Worm (Caenorhabditis elegans) whole organism, mixed stage, embryonic: ENCODE measurements around the gene Y25C1A.13.

ENCODE experiments used
- M03D4.4 ChIP-seq: sonication (generic microtip); optimal IDR thresholded peaks from 2 replicates; lab custom pipeline; 2017; ENCODE audit warnings: mild to moderate bottlenecking, missing genetic modification characterization, missing compliant biosample characterization
- bed-3 ChIP-seq: fragments of 200-800 bp; sonication (Bioruptor generic); optimal IDR thresholded peaks from 3 replicates; lab custom pipeline; 2018; ENCODE audit warnings: mild to moderate bottlenecking, missing genetic modification characterization, moderate library complexity, missing compliant biosample characterization
- blmp-1 ChIP-seq: fragments of 150-350 bp; optimal IDR thresholded peaks from 2 replicates; lab custom pipeline; 2014; ENCODE audit warnings: missing biosample characterization, missing genetic modification characterization
- ceh-39 ChIP-seq: fragments of 150-350 bp; optimal IDR thresholded peaks from 2 replicates; lab custom pipeline; 2014; ENCODE audit warnings: missing biosample characterization, missing genetic modification characterization
- ceh-43 ChIP-seq: fragments of 200-800 bp; sonication (Bioruptor generic); optimal IDR thresholded peaks from 2 replicates; lab custom pipeline; 2018; ENCODE audit warnings: mild to moderate bottlenecking, missing genetic modification characterization, moderate library complexity, missing compliant biosample characterization
- ceh-83 ChIP-seq: fragments of 200-800 bp; sonication (Bioruptor generic); optimal IDR thresholded peaks from 2 replicates; lab custom pipeline; 2018; ENCODE audit warnings: mild to moderate bottlenecking, missing genetic modification characterization, missing compliant biosample characterization
- cnd-1 ChIP-seq: fragments of 200-800 bp; sonication (Bioruptor generic); optimal IDR thresholded peaks from 2 replicates; lab custom pipeline; 2018; ENCODE audit warnings: mild to moderate bottlenecking, missing genetic modification characterization, missing compliant biosample characterization
- drap-1 ChIP-seq: fragments of 200-800 bp; sonication (Bioruptor generic); optimal IDR thresholded peaks from 3 replicates; lab custom pipeline; 2018; ENCODE audit warnings: mild to moderate bottlenecking, missing genetic modification characterization, missing compliant biosample characterization
- elt-1 ChIP-seq: sonication (generic microtip); optimal IDR thresholded peaks from 2 replicates; lab custom pipeline; 2017; ENCODE audit warnings: missing genetic modification characterization, mild to moderate bottlenecking, missing compliant biosample characterization, antibody characterized with exemption, moderate library complexity, borderline replicate concordance; ENCODE audit not compliant: insufficient read depth
- elt-3 ChIP-seq: fragments of 150-350 bp; optimal IDR thresholded peaks from 2 replicates; lab custom pipeline; 2014; ENCODE audit warnings: missing biosample characterization, missing genetic modification characterization
- ham-2 ChIP-seq: fragments of 200-800 bp; sonication (Bioruptor generic); optimal IDR thresholded peaks from 2 replicates; lab custom pipeline; 2018; ENCODE audit warnings: mild to moderate bottlenecking, missing genetic modification characterization, missing compliant biosample characterization
- hlh-1 ChIP-seq: fragments of 150-350 bp; optimal IDR thresholded peaks from 2 replicates; lab custom pipeline; 2014; ENCODE audit warnings: missing biosample characterization, missing genetic modification reagents, missing genetic modification characterization
- lin-13 ChIP-seq: fragments of 150-350 bp; optimal IDR thresholded peaks from 2 replicates; lab custom pipeline; 2014; ENCODE audit warnings: missing biosample characterization, missing genetic modification characterization
- lin-32 ChIP-seq: fragments of 200-800 bp; sonication (Bioruptor generic); optimal IDR thresholded peaks from 2 replicates; lab custom pipeline; 2018; ENCODE audit warnings: mild to moderate bottlenecking, missing genetic modification characterization, missing compliant biosample characterization
- lsy-2 ChIP-seq: fragments of 150-350 bp; optimal IDR thresholded peaks from 2 replicates; lab custom pipeline; 2014; ENCODE audit warnings: missing biosample characterization, missing genetic modification characterization
- mab-5 ChIP-seq: fragments of 150-350 bp; optimal IDR thresholded peaks from 2 replicates; lab custom pipeline; 2014; ENCODE audit warnings: missing biosample characterization, missing genetic modification characterization
- mep-1 ChIP-seq: fragments of 150-350 bp; optimal IDR thresholded peaks from 2 replicates; lab custom pipeline; 2017; ENCODE audit warnings: missing biosample characterization, missing genetic modification reagents, missing genetic modification characterization, inconsistent platforms
- mls-2 ChIP-seq: sonication (generic microtip); optimal IDR thresholded peaks from 2 replicates; lab custom pipeline; 2016; ENCODE audit warnings: mild to moderate bottlenecking, missing genetic modification characterization, moderate library complexity, missing compliant biosample characterization
- nhr-12 ChIP-seq: fragments of 150-350 bp; optimal IDR thresholded peaks from 2 replicates; lab custom pipeline; 2014; ENCODE audit warnings: missing biosample characterization, missing genetic modification characterization
- nhr-2 ChIP-seq: fragments of 150-350 bp; optimal IDR thresholded peaks from 2 replicates; lab custom pipeline; 2014; ENCODE audit warnings: missing biosample characterization, missing genetic modification characterization
- nhr-237 ChIP-seq: fragments of 150-350 bp; optimal IDR thresholded peaks from 2 replicates; lab custom pipeline; 2014; ENCODE audit warnings: missing biosample characterization, missing genetic modification characterization
- nhr-28 ChIP-seq: fragments of 150-350 bp; optimal IDR thresholded peaks from 2 replicates; lab custom pipeline; 2014; ENCODE audit warnings: missing biosample characterization, missing genetic modification characterization
- nhr-76 ChIP-seq: sonication (generic microtip); optimal IDR thresholded peaks from 2 replicates; lab custom pipeline; 2017; ENCODE audit warnings: missing biosample characterization, missing genetic modification characterization
- pha-4 ChIP-seq: fragments of 150-350 bp; optimal IDR thresholded peaks from 2 replicates; lab custom pipeline; 2018; ENCODE audit warnings: missing biosample characterization, missing genetic modification reagents, missing genetic modification characterization
- sem-2 ChIP-seq: fragments of 200-800 bp; sonication (Bioruptor generic); optimal IDR thresholded peaks from 2 replicates; lab custom pipeline; 2018; ENCODE audit warnings: mild to moderate bottlenecking, missing genetic modification characterization, missing compliant biosample characterization
- sptf-1 ChIP-seq: sonication (generic microtip); optimal IDR thresholded peaks from 2 replicates; lab custom pipeline; 2017; ENCODE audit warnings: mild to moderate bottlenecking, missing genetic modification characterization, moderate library complexity, missing compliant biosample characterization
- tbx-8 ChIP-seq: fragments of 200-800 bp; sonication (Bioruptor generic); optimal IDR thresholded peaks from 2 replicates; lab custom pipeline; 2018; ENCODE audit warnings: mild to moderate bottlenecking, missing genetic modification characterization, moderate library complexity, missing compliant biosample characterization
- unc-62 ChIP-seq: fragments of 150-350 bp; optimal IDR thresholded peaks from 2 replicates; lab custom pipeline; 2014; ENCODE audit warnings: missing biosample characterization, missing genetic modification reagents, missing genetic modification characterization
- zip-8 ChIP-seq: fragments of 150-350 bp; optimal IDR thresholded peaks from 2 replicates; lab custom pipeline; 2014; ENCODE audit warnings: missing biosample characterization, missing genetic modification characterization
- ztf-11 ChIP-seq: fragments of 150-350 bp; optimal IDR thresholded peaks from 2 replicates; lab custom pipeline; 2014; ENCODE audit warnings: missing biosample characterization, missing genetic modification characterization

Y25C1A.13 gene

DNA sequence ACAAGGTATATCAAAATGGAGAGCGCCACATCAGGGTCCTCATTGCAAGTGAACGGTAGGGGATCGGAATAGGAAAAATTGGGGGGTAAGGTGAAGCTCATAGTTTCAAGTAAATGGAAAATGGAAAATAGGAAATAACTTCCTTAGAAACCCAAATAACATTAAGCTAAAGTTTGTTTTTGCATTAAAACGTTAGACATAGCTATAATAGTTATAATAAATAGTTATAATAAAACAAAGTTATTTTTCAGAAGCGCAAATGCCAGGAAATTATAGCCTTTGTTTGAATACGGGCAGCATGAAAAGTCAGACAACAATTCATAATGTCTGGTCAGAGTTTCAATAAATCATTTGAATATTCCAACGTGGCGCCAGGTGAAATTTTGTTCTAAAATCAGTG lies 10.5 kb downstream of the Y25C1A.13 start, which contains the start of gene srg-24:
srg-24 (minus strand) TSS at position 101 of the 400 bp plus-strand sequence.
- no peak for TF ChIP-seq bed-3 (GFP tag; lab: Kevin White, UChicago)
- no peak for TF ChIP-seq cnd-1
- TF ChIP-seq nhr-76 (tag; lab: Kevin White, UChicago): no peak
- TF ChIP-seq ztf-11 (tag; lab: Kevin White, UChicago): no peak
- TF ChIP-seq tbx-8: no peak
- no peak for TF ChIP-seq blmp-1 (tag; lab: Kevin White, UChicago)
- TF ChIP-seq zip-8: no peak
- no peak for TF ChIP-seq sptf-1 (tag; lab: Kevin White, UChicago)
- no peak for TF ChIP-seq pha-4 (tag; lab: Kevin White, UChicago)
- TF ChIP-seq mep-1 (tag; lab: Kevin White, UChicago): no peak
- no peak for TF ChIP-seq unc-62
- TF ChIP-seq lsy-2 (tag; lab: Kevin White, UChicago): no peak
- no peak for TF ChIP-seq sem-2
- no peak for TF ChIP-seq drap-1 (GFP tag; lab: Kevin White, UChicago)

DNA sequence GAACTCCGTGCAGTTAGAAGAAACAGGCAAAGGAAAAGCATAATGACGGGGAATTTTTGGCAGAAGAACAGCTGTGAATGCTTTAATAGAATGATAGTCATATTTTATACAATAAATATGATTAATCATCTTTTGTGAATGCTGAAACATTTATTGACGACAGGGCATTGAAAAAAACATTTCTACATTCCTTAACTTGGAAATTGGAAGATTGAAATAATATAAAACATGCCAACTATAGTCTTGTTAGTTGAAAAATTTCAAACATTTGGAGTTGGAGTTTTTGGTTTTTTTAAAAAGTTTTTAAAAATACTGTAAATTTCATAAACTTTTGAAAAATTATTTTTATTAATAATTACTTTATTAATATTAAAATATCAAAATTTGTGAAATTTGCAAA lies 14.2 kb downstream of the Y25C1A.13 start, which contains the start of gene Y25C1A.14:
Y25C1A.14 (minus strand) TSS at position 101 of the 400 bp plus-strand sequence.
- TF ChIP-seq nhr-237: no peak
- TF ChIP-seq M03D4.4 (tag; lab: Kevin White, UChicago): no peak
- TF ChIP-seq elt-3 (tag; lab: Kevin White, UChicago): no peak
- TF ChIP-seq lin-32 (GFP tag; lab: Kevin White, UChicago): no peak
- TF ChIP-seq ceh-43: no peak
- TF ChIP-seq mep-1 (tag; lab: Kevin White, UChicago): no peak
- no peak for TF ChIP-seq ceh-39 (tag; lab: Kevin White, UChicago)
- TF ChIP-seq mls-2 (tag; lab: Kevin White, UChicago): no peak
- no peak for TF ChIP-seq ztf-11 (tag; lab: Kevin White, UChicago)
- no peak for TF ChIP-seq unc-62
- no peak for TF ChIP-seq nhr-28 (tag; lab: Kevin White, UChicago)
- no peak for TF ChIP-seq mab-5 (tag; lab: Kevin White, UChicago)
- TF ChIP-seq sptf-1 (tag; lab: Kevin White, UChicago): no peak

DNA sequence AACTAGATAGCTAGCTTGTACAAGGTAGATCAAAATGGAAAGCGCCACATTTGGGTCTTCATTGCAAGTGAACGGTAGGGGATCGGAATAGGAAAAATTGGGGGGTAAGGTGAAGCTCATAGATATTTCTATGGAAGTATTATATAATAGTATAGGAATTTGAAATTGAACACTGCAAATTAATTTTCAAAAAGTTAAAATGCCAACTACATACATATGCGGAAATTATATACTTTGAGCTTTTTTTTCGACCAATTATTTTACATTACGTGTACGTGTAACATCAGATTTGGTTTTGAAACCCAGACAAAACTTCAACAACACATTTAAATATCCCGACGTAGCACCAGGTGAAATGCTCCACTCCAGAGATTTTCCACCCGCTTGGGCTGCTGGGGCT lies 15.0 kb downstream of the Y25C1A.13 start, which contains the start of gene srg-23:
srg-23 (minus strand) TSS at position 101 of the 400 bp plus-strand sequence.
- TF ChIP-seq lsy-2 (tag; lab: Kevin White, UChicago): no peak
- TF ChIP-seq nhr-76 (tag; lab: Kevin White, UChicago): no peak
- TF ChIP-seq zip-8: no peak
- TF ChIP-seq hlh-1: no peak
- TF ChIP-seq pha-4 (tag; lab: Kevin White, UChicago): no peak
- no peak for TF ChIP-seq ham-2 (GFP tag; lab: Kevin White, UChicago)
- TF ChIP-seq ceh-83: no peak
- TF ChIP-seq tbx-8: no peak
- no peak for TF ChIP-seq lin-32 (GFP tag; lab: Kevin White, UChicago)

DNA sequence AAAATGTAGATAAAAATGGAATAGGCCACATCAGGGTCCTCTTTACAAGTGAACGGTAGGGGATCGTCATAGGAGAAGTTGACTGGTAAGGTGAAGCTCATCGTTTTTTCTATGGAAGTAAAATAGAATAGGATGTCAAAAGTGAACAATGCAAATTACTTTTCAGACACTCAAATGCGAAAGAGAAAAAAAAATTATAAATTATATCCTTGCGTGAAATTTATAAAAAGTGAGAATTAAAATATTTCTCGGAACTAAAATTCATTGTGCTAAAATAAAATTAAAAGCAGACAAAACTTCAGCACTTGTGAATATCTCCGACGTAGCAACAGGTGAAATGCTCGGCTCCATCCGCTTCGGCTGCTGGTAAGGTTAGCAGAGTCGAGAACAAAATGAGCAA lies 17.7 kb downstream of the Y25C1A.13 start, which contains the start of gene srg-22:
srg-22 (minus strand) TSS at position 101 of the 400 bp plus-strand sequence.
- TF ChIP-seq nhr-28 (tag; lab: Kevin White, UChicago) (no peak), elt-1 (tag; lab: Kevin White, UChicago) (no peak), nhr-2 (tag; lab: Kevin White, UChicago) (no peak), zip-8 (no peak), ztf-11 (tag; lab: Kevin White, UChicago) (no peak), tbx-8 (no peak), mab-5 (tag; lab: Kevin White, UChicago) (no peak), ceh-39 (tag; lab: Kevin White, UChicago) (no peak), ham-2 (GFP tag; lab: Kevin White, UChicago) (no peak), unc-62 (no peak), blmp-1 (tag; lab: Kevin White, UChicago) (no peak), sptf-1 (tag; lab: Kevin White, UChicago) (no peak), drap-1 (GFP tag; lab: Kevin White, UChicago) (no peak), hlh-1 (no peak)

DNA sequence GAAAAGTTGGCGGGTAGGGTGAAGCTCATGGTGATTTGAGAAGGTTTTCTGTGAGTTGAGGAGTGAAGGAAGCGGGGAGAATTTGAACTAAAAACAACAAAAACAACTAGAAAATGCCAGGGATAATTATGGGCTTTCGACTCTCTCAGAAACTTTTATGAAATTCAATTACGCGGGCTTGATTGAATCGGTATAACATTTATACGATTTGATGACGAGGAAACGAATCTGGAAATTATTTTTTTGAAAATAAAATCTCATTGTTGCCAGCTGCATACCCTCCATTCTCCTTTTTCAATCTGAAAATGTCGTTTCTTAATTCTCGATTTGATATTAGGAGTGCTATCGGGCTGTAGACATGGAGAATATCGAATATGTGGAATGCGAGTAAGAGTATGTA lies 19.8 kb downstream of the Y25C1A.13 start, which contains the start of gene srg-21:
srg-21 (minus strand) TSS at position 101 of the 400 bp plus-strand sequence.
- TF ChIP-seq sem-2 (no peak), nhr-12 (tag; lab: Kevin White, UChicago) (no peak)

DNA sequence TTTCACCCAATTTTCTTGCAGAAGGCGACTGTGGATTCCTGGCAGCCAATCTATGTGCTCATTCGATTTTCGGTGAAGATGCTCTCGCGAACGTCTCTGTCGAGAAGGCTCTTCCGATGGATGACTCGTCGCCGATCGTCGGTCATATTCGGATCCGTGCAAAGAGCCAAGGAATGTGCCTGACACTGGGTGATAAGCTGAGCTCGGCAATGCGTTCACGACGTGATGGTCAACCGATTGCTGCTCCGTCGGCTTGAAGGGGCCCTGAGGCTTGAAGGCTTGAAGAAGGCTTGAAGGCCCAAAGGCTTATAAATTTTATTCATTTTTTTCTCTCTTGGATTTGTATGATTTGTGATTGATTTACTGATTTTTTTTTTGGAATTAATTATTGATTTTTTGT lies 23.9 kb downstream of the Y25C1A.13 start:
- no peak for TF ChIP-seq nhr-237
- no peak for TF ChIP-seq lin-32 (GFP tag; lab: Kevin White, UChicago)
- TF ChIP-seq mep-1 (tag; lab: Kevin White, UChicago): no peak
- no peak for TF ChIP-seq unc-62
- no peak for TF ChIP-seq lin-13 (tag; lab: Kevin White, UChicago)
- TF ChIP-seq nhr-28 (tag; lab: Kevin White, UChicago): no peak
- TF ChIP-seq elt-3 (tag; lab: Kevin White, UChicago): no peak
- no peak for TF ChIP-seq sptf-1 (tag; lab: Kevin White, UChicago)
- TF ChIP-seq ham-2 (GFP tag; lab: Kevin White, UChicago): no peak
- TF ChIP-seq, all 35 proteins: peak for 0
